Fruit fly (Drosophila melanogaster) whole organism, prepupa: ENCODE measurements around the gene Irk1.

Experiments
- Blimp-1 ChIP-seq: fragments of 200-800 bp; sonication (Bioruptor generic); optimal IDR thresholded peaks from 3 replicates; lab custom pipeline; 2017; ENCODE audit warnings: missing biosample characterization, missing genetic modification characterization, mild to moderate bottlenecking, moderate library complexity, missing genetic modification reagents
- CG10631 ChIP-seq: fragments of 200-800 bp; sonication (Bioruptor generic); optimal IDR thresholded peaks from 2 replicates; lab custom pipeline; 2016; ENCODE audit warnings: missing biosample characterization, missing genetic modification characterization
- CG11762 ChIP-seq: fragments of 200-800 bp; sonication (Bioruptor generic); optimal IDR thresholded peaks from 3 replicates; lab custom pipeline; 2016; ENCODE audit warnings: missing biosample characterization, missing genetic modification characterization; ENCODE audit not compliant: insufficient read depth
- CG11902 ChIP-seq: fragments of 200-800 bp; sonication (Bioruptor generic); optimal IDR thresholded peaks from 3 replicates; lab custom pipeline; 2016; ENCODE audit warnings: missing biosample characterization, missing genetic modification characterization
- CG15336 ChIP-seq: fragments of 200-800 bp; sonication (Bioruptor generic); IDR thresholded peaks from 2 replicates; pipeline ENCODE4 v1.3.6; 2022; ENCODE audit warnings: missing biosample characterization, missing genetic modification characterization
- CG1621 ChIP-seq: fragments of 200-800 bp; sonication (Bioruptor generic); optimal IDR thresholded peaks from 3 replicates; lab custom pipeline; 2018; ENCODE audit warnings: missing biosample characterization, mild to moderate bottlenecking, missing genetic modification characterization
- CG16779 ChIP-seq: fragments of 200-800 bp; sonication (Bioruptor generic); optimal IDR thresholded peaks from 3 replicates; lab custom pipeline; 2017; ENCODE audit warnings: missing biosample characterization, mild to moderate bottlenecking, missing genetic modification characterization
- CG3032 ChIP-seq: fragments of 200-800 bp; optimal IDR thresholded peaks from 2 replicates; lab custom pipeline; 2019; ENCODE audit warnings: missing biosample characterization, mild to moderate bottlenecking, missing genetic modification characterization, moderate library complexity
- CG31627 ChIP-seq: fragments of 200-800 bp; sonication (Bioruptor generic); optimal IDR thresholded peaks from 3 replicates; lab custom pipeline; 2016; ENCODE audit warnings: missing biosample characterization, missing genetic modification characterization
- CG32006 ChIP-seq: fragments of 200-800 bp; sonication (Bioruptor generic); optimal IDR thresholded peaks from 3 replicates; lab custom pipeline; 2017; ENCODE audit warnings: missing biosample characterization, mild to moderate bottlenecking, missing genetic modification characterization
- CG34406 ChIP-seq: fragments of 200-800 bp; sonication (Bioruptor generic); optimal IDR thresholded peaks from 3 replicates; lab custom pipeline; 2016; ENCODE audit warnings: missing biosample characterization, missing genetic modification characterization
- CG6276 ChIP-seq: fragments of 200-800 bp; sonication (Bioruptor generic); optimal IDR thresholded peaks from 2 replicates; lab custom pipeline; 2017; ENCODE audit warnings: missing biosample characterization, mild to moderate bottlenecking, missing genetic modification characterization
- CG6792 ChIP-seq: fragments of 200-800 bp; sonication (Bioruptor generic); optimal IDR thresholded peaks from 3 replicates; lab custom pipeline; 2016; ENCODE audit warnings: missing biosample characterization, missing genetic modification characterization
- CG6808 ChIP-seq: fragments of 200-800 bp; sonication (Bioruptor generic); optimal IDR thresholded peaks from 3 replicates; lab custom pipeline; 2017; ENCODE audit warnings: missing biosample characterization, missing genetic modification characterization, mild to moderate bottlenecking, moderate library complexity, missing genetic modification reagents
- CG6854 ChIP-seq: fragments of 200-800 bp; sonication (Bioruptor generic); optimal IDR thresholded peaks from 2 replicates; lab custom pipeline; 2017; ENCODE audit warnings: missing biosample characterization, mild to moderate bottlenecking, missing genetic modification characterization
- CG7368 ChIP-seq: fragments of 200-800 bp; sonication (Bioruptor generic); optimal IDR thresholded peaks from 3 replicates; lab custom pipeline; 2016; ENCODE audit warnings: missing biosample characterization, missing genetic modification characterization
- CG8319 ChIP-seq: fragments of 200-800 bp; sonication (Bioruptor generic); optimal IDR thresholded peaks from 3 replicates; lab custom pipeline; 2016; ENCODE audit warnings: missing biosample characterization, missing genetic modification characterization
- CG8632 ChIP-seq: fragments of 200-800 bp; sonication (Bioruptor generic); optimal IDR thresholded peaks from 3 replicates; lab custom pipeline; 2016; ENCODE audit warnings: missing biosample characterization, missing genetic modification characterization
- CG9139 ChIP-seq: fragments of 200-800 bp; sonication (Bioruptor generic); optimal IDR thresholded peaks from 3 replicates; lab custom pipeline; 2017; ENCODE audit warnings: missing biosample characterization, mild to moderate bottlenecking, missing genetic modification characterization
- Eip75B ChIP-seq: fragments of 200-800 bp; sonication (Bioruptor generic); optimal IDR thresholded peaks from 3 replicates; lab custom pipeline; 2016; ENCODE audit warnings: missing biosample characterization, missing genetic modification characterization
- Eip78C ChIP-seq: fragments of 200-800 bp; sonication (Bioruptor generic); peaks from one replicate; lab custom pipeline; 2016; ENCODE audit warnings: missing biosample characterization, missing genetic modification characterization
- Eip93F ChIP-seq: fragments of 200-800 bp; sonication (Bioruptor generic); optimal IDR thresholded peaks from 2 replicates; lab custom pipeline; 2016; ENCODE audit warnings: missing biosample characterization, mild to moderate bottlenecking, missing genetic modification characterization
- Ets21C ChIP-seq: fragments of 200-800 bp; sonication (Bioruptor generic); optimal IDR thresholded peaks from 3 replicates; lab custom pipeline; 2016; ENCODE audit warnings: missing biosample characterization, missing genetic modification characterization
- Ets96B ChIP-seq: fragments of 200-800 bp; optimal IDR thresholded peaks from 2 replicates; lab custom pipeline; 2019; ENCODE audit warnings: missing biosample characterization, mild to moderate bottlenecking, missing genetic modification characterization, moderate library complexity
- Gug ChIP-seq: fragments of 200-800 bp; sonication (Bioruptor generic); IDR thresholded peaks from 2 replicates; pipeline ENCODE4 v1.3.6; 2022; ENCODE audit warnings: missing biosample characterization, missing genetic modification characterization
- Hr38 ChIP-seq: sonication (Bioruptor generic); optimal IDR thresholded peaks from 2 replicates; lab custom pipeline; 2016; ENCODE audit warnings: missing biosample characterization, missing genetic modification characterization
- Met ChIP-seq: fragments of 200-800 bp; sonication (Bioruptor generic); optimal IDR thresholded peaks from 3 replicates; lab custom pipeline; 2016; ENCODE audit warnings: missing biosample characterization, missing genetic modification characterization
- OdsH ChIP-seq: fragments of 200-800 bp; sonication (Bioruptor generic); optimal IDR thresholded peaks from 3 replicates; lab custom pipeline; 2016; ENCODE audit warnings: missing biosample characterization, missing genetic modification characterization
- Sox14 ChIP-seq: fragments of 200-800 bp; sonication (Bioruptor generic); optimal IDR thresholded peaks from 3 replicates; lab custom pipeline; 2016; ENCODE audit warnings: missing biosample characterization, missing genetic modification characterization
- acj6 ChIP-seq: fragments of 200-800 bp; sonication (Bioruptor generic); optimal IDR thresholded peaks from 3 replicates; lab custom pipeline; 2016; ENCODE audit warnings: missing biosample characterization, missing genetic modification characterization
- dac ChIP-seq: fragments of 200-800 bp; sonication (Bioruptor generic); optimal IDR thresholded peaks from 2 replicates; lab custom pipeline; 2017; ENCODE audit warnings: missing biosample characterization, mild to moderate bottlenecking, missing genetic modification characterization
- dsx ChIP-seq: fragments of 200-800 bp; optimal IDR thresholded peaks from 3 replicates; lab custom pipeline; 2019; ENCODE audit warnings: missing biosample characterization, mild to moderate bottlenecking, missing genetic modification characterization, moderate library complexity; ENCODE audit not compliant: poor library complexity, severe bottlenecking
- eg ChIP-seq: fragments of 200-800 bp; sonication (Bioruptor generic); IDR thresholded peaks from 3 replicates; pipeline ENCODE4 v1.3.6; 2022; ENCODE audit warnings: missing biosample characterization, missing genetic modification characterization
- esn ChIP-seq: fragments of 200-800 bp; sonication (Bioruptor generic); optimal IDR thresholded peaks from 2 replicates; lab custom pipeline; 2016; ENCODE audit warnings: missing biosample characterization, mild to moderate bottlenecking, missing genetic modification characterization, moderate library complexity
- fd59A ChIP-seq: fragments of 200-800 bp; sonication (Bioruptor generic); optimal IDR thresholded peaks from 2 replicates; lab custom pipeline; 2017; ENCODE audit warnings: missing biosample characterization, mild to moderate bottlenecking, missing genetic modification characterization, missing genetic modification reagents
- fd85E ChIP-seq: fragments of 200-800 bp; sonication (Bioruptor generic); optimal IDR thresholded peaks from 3 replicates; lab custom pipeline; 2016; ENCODE audit warnings: missing biosample characterization, missing genetic modification characterization
- fkh ChIP-seq: fragments of 200-800 bp; sonication (Bioruptor generic); optimal IDR thresholded peaks from 3 replicates; lab custom pipeline; 2017; ENCODE audit warnings: missing biosample characterization, mild to moderate bottlenecking, missing genetic modification characterization, moderate library complexity
- lz ChIP-seq: fragments of 200-800 bp; sonication (Bioruptor generic); optimal IDR thresholded peaks from 3 replicates; lab custom pipeline; 2016; ENCODE audit warnings: missing biosample characterization, missing genetic modification characterization
- net ChIP-seq: fragments of 200-800 bp; sonication (Bioruptor generic); optimal IDR thresholded peaks from 3 replicates; lab custom pipeline; 2016; ENCODE audit warnings: missing biosample characterization, missing genetic modification characterization
- salr ChIP-seq, 2 experiments: fragments of 200-800 bp; sonication (Bioruptor generic); optimal IDR thresholded peaks; 3 replicates each; lab custom pipeline; 2016 to 2018; ENCODE audit warnings: missing biosample characterization in 2 of 2, missing genetic modification characterization in 2 of 2, mild to moderate bottlenecking in 1 of 2
- ss ChIP-seq, 2 experiments: fragments of 200-800 bp; sonication (Bioruptor generic); optimal IDR thresholded peaks; 2 replicates in 1 of 2; 3 replicates in 1 of 2; lab custom pipeline; 2017 to 2018; ENCODE audit warnings: mild to moderate bottlenecking in 2 of 2, missing biosample characterization in 2 of 2, missing genetic modification characterization in 2 of 2, moderate library complexity in 1 of 2
- svp ChIP-seq: fragments of 200-800 bp; sonication (Bioruptor generic); peaks from one replicate; lab custom pipeline; 2016; ENCODE audit warnings: missing biosample characterization, missing genetic modification characterization
- topi ChIP-seq: fragments of 200-800 bp; sonication (Bioruptor generic); optimal IDR thresholded peaks from 3 replicates; lab custom pipeline; 2016; ENCODE audit warnings: missing biosample characterization, missing genetic modification characterization
- vri ChIP-seq: fragments of 200-800 bp; sonication (Bioruptor generic); optimal IDR thresholded peaks from 3 replicates; lab custom pipeline; 2016; ENCODE audit warnings: missing biosample characterization, mild to moderate bottlenecking, missing genetic modification characterization

The Irk1 gene

DNA sequence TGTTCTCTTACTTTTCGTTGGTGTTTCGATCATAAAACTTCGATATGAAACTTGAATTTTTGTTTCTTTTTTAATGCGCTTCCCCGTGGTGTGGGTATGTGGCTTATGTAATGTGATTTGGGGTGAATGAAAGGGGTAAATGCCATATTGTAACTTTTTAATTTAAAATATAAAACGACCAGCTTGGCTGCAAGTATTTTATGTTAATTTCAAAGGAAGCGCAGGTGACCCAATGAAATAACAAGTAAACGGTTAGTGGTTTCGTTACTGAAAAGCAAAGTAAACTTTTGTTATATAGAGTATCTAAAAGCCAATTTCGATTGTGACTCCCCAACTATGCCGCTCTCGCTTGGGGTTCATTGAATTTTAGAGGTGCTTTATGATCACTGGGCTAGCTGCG lies 23.5 kb upstream of the Irk1 start (continued):
- TF ChIP-seq CG7368 (GFP tag; lab: Kevin White, UChicago) (no peak), CG8632 (GFP tag; lab: Kevin White, UChicago) (peak; percentile 22), CG1621 (tag; lab: Kevin White, UChicago) (no peak), esn (GFP tag; lab: Kevin White, UChicago) (peak; percentile 46), dac (no peak), CG6276 (GFP tag; lab: Kevin White, UChicago) (no peak), CG6792 (GFP tag; lab: Kevin White, UChicago) (no peak), acj6 (GFP tag; lab: Kevin White, UChicago) (peak; percentile 19), Eip93F (GFP tag; lab: Kevin White, UChicago) (no peak), CG6854 (no peak), CG11902 (GFP tag; lab: Kevin White, UChicago) (no peak)

dm6 chr3R:23145681-23146080 lies 22.4 kb upstream of the Irk1 start:
- TF ChIP-seq CG11902 (GFP tag; lab: Kevin White, UChicago) (no peak), ss (GFP tag; optimal IDR thresholded peaks at IDR 0.05; lab: Kevin White, UChicago) (no peak), CG7368 (GFP tag; lab: Kevin White, UChicago) (no peak), Eip75B (no peak), CG34406 (GFP tag; lab: Kevin White, UChicago) (no peak), CG9139 (GFP tag; lab: Kevin White, UChicago) (no peak), CG6276 (GFP tag; lab: Kevin White, UChicago) (no peak), CG3032 (no peak), CG31627 (GFP tag; lab: Kevin White, UChicago) (no peak), esn (GFP tag; lab: Kevin White, UChicago) (no peak), fd59A (GFP tag; lab: Kevin White, UChicago) (no peak), net (GFP tag; lab: Kevin White, UChicago) (no peak), CG11762 (GFP tag; lab: Kevin White, UChicago) (no peak)

DNA sequence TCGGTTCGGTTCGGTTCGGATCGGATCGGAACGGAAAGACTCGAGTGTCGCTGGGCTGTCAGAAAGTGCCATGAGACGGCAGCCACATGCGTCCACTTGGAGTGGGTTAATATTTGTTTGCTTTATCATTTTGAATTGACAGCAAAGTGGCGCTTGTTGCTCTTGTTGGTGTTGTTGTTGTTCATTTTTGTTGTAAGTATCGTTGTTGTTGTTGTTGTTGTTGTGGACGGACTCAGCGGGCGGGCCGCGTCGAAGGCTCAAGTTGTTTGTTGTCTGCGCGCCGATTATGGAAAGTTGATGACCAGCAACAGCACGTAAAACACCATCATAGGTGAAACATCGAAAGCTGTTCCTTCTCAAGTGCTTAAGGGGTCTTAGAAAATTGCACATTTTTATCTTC lies 21.1 kb upstream of the Irk1 start:
- TF ChIP-seq Ets96B (tag; lab: Kevin White, UChicago) (no peak), CG6808 (GFP tag; lab: Kevin White, UChicago) (no peak), Gug (no peak), Met (no peak), Hr38 (GFP tag; lab: Kevin White, UChicago) (no peak), Sox14 (GFP tag; lab: Kevin White, UChicago) (no peak), svp (GFP tag; lab: Kevin White, UChicago) (no peak), fkh (no peak), Eip78C (GFP tag; lab: Kevin White, UChicago) (no peak), CG16779 (tag; lab: Kevin White, UChicago) (no peak), fd85E (no peak), eg (no peak), CG31627 (GFP tag; lab: Kevin White, UChicago) (no peak), OdsH (no peak), CG32006 (no peak), dsx (GFP tag; lab: Kevin White, UChicago) (no peak), salr (GFP tag; optimal IDR thresholded peaks at IDR 0.05; lab: Kevin White, UChicago) (no peak), CG9139 (GFP tag; lab: Kevin White, UChicago) (no peak), CG6792 (GFP tag; lab: Kevin White, UChicago) (no peak), Eip75B (no peak)

dm6 chr3R:23147625-23148024 lies 20.5 kb upstream of the Irk1 start:
- peak; percentile 37 for TF ChIP-seq CG11902 (GFP tag; lab: Kevin White, UChicago)
- TF ChIP-seq lz = peak; percentile 61
- TF ChIP-seq Ets21C = peak; percentile 1
- TF ChIP-seq vri (GFP tag; lab: Kevin White, UChicago) = peak; percentile 33
- peak; percentile 54 for TF ChIP-seq Sox14 (GFP tag; lab: Kevin White, UChicago)
- peak; percentile 19; the same call in 1 of the 2 replicates for TF ChIP-seq Gug
- TF ChIP-seq acj6 (GFP tag; lab: Kevin White, UChicago) = peak; percentile 66
- peak; percentile 20 for TF ChIP-seq Blimp-1
- TF ChIP-seq topi = peak; percentile 62
- TF ChIP-seq CG9139 (GFP tag; lab: Kevin White, UChicago) = peak; percentile 71
- peak; percentile 85 for TF ChIP-seq CG3032
- peak; percentile 12 for TF ChIP-seq CG16779 (tag; lab: Kevin White, UChicago)
- peak; percentile 86 for TF ChIP-seq Eip78C (GFP tag; lab: Kevin White, UChicago)
- peak; percentile 73 for TF ChIP-seq CG1621 (tag; lab: Kevin White, UChicago)
- TF ChIP-seq CG10631 (GFP tag; lab: Kevin White, UChicago) = peak; percentile 66
- TF ChIP-seq salr (GFP tag; optimal IDR thresholded peaks at IDR 0.05; lab: Kevin White, UChicago) = peak; percentile 20 to 68
- peak; percentile 63 for TF ChIP-seq OdsH
- no peak for TF ChIP-seq CG6276 (GFP tag; lab: Kevin White, UChicago)
- TF ChIP-seq CG7368 (GFP tag; lab: Kevin White, UChicago) = peak; percentile 60
- peak; percentile 60; the same call in 1 of the 2 replicates for TF ChIP-seq CG15336 (GFP tag; lab: Robert Waterston, UW)
- TF ChIP-seq CG8319 (GFP tag; lab: Kevin White, UChicago) = peak; percentile 42
